Worm (Caenorhabditis elegans): ENCODE measurements around the gene Y41C4A.9.

Gene Y41C4A.9

DNA sequence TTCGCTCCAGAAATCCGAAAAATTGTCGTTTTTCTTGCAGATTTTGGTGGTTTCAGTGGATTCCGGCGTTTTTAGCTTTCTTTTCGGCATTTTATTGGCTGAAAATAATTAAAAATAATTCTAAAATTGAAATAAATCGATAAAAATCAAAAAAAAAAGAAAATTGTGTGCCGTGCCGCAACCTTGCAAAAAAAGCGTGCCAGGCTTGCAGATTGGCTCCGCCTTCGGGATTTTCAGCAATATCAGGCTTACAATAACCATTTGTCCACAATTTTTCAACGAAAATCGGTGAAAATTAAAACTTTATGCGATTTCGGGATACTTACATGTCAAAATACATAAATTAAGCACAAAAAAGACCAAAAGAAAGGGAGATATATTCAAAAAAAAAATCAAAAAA, at the start of gene Y41C4A.9:
Gene Y41C4A.9 (minus strand): TSS at position 98 of the 400 bp plus-strand sequence.
- TF ChIP-seq ztf-25 (GFP tag; IDR thresholded peaks at IDR 0.05) = no peak
- no peak for TF ChIP-seq hlh-26 (GFP tag; conservative IDR thresholded peaks at IDR 0.05)
- no peak for TF ChIP-seq C06A6.2 (GFP tag; conservative IDR thresholded peaks at IDR 0.05)
- no peak for TF ChIP-seq hlh-12 (tag; optimal IDR thresholded peaks at IDR 0.05)
- TF ChIP-seq ztf-3 (GFP tag; optimal IDR thresholded peaks at IDR 0.05) = no peak
- TF ChIP-seq F49E8.2 (tag; optimal IDR thresholded peaks at IDR 0.05; ENCODE audit: insufficient read depth) = peak; percentile 15
- TF ChIP-seq mxl-1 (tag; optimal IDR thresholded peaks at IDR 0.05) = no peak
- TF ChIP-seq B0336.3 (GFP tag; IDR thresholded peaks at IDR 0.05) = no peak
- no peak for TF ChIP-seq xnd-1 (tag; optimal IDR thresholded peaks at IDR 0.05)
- TF ChIP-seq ztf-26 (tag; optimal IDR thresholded peaks at IDR 0.05) = no peak
- TF ChIP-seq attf-5 (GFP tag; optimal IDR thresholded peaks at IDR 0.05) = no peak
- TF ChIP-seq lsy-27 (tag; optimal IDR thresholded peaks at IDR 0.05; ENCODE audit: borderline replicate concordance, insufficient read depth) = no peak
- no peak for TF ChIP-seq cebp-1 (GFP tag; IDR thresholded peaks at IDR 0.05)
- TF ChIP-seq cebp-1 (tag; optimal IDR thresholded peaks at IDR 0.05) = peak; percentile 44
- peak; percentile 40 for TF ChIP-seq snpc-1.3 (tag; optimal IDR thresholded peaks at IDR 0.05; ENCODE audit: insufficient read depth)
- no peak for TF ChIP-seq Y56A3A.18 (GFP tag; IDR thresholded peaks at IDR 0.05)
- no peak for TF ChIP-seq madf-8 (GFP tag; conservative IDR thresholded peaks at IDR 0.05)
- TF ChIP-seq nhr-90 (tag; optimal IDR thresholded peaks at IDR 0.05) = no peak
- TF ChIP-seq him-1 (tag; optimal IDR thresholded peaks at IDR 0.05) = peak; percentile 26
- no peak for TF ChIP-seq efl-1 (GFP tag; optimal IDR thresholded peaks at IDR 0.05)
- TF ChIP-seq sdz-38 (tag; optimal IDR thresholded peaks at IDR 0.05) = no peak
- peak; percentile 22 for TF ChIP-seq tbp1 (GFP tag; optimal IDR thresholded peaks at IDR 0.05)
- TF ChIP-seq ztf-28 (GFP tag; IDR thresholded peaks at IDR 0.05) = 0 out of 2 replicates have a peak, but pooled peaks have one; percentile 19
- TF ChIP-seq lin-35 (GFP tag; optimal IDR thresholded peaks at IDR 0.05) = peak in 1 of 3 experiments; percentile 17
- TF ChIP-seq F22D6.2 (tag; optimal IDR thresholded peaks at IDR 0.05) = no peak
- TF ChIP-seq ztf-6 (GFP tag; IDR thresholded peaks at IDR 0.05) = no peak
- TF ChIP-seq snpc-3.4 (tag; optimal IDR thresholded peaks at IDR 0.05) = peak; percentile 79
- TF ChIP-seq D2030.7 (GFP tag; IDR thresholded peaks at IDR 0.05) = peak; percentile 42; the same call in 1 of the 2 replicates
- peak; percentile 69 for TF ChIP-seq mcd-1 (GFP tag; IDR thresholded peaks at IDR 0.05)
- peak; percentile 62 for TF ChIP-seq lin-54 (GFP tag; optimal IDR thresholded peaks at IDR 0.05)
- TF ChIP-seq K11D2.4 (GFP tag; IDR thresholded peaks at IDR 0.05) = no peak
- peak; percentile 42 for TF ChIP-seq snpc-1.1 (tag; optimal IDR thresholded peaks at IDR 0.05; ENCODE audit: insufficient read depth)
- 0 out of 2 replicates have a peak, but pooled peaks have one; percentile 18 for TF ChIP-seq rcor-1 (GFP tag; IDR thresholded peaks at IDR 0.05)
- peak in 1 of 2 experiments; percentile 1 for TF ChIP-seq rec-8 (tag; optimal IDR thresholded peaks at IDR 0.05)
- peak; percentile 27 for TF ChIP-seq snpc-4 (GFP tag; optimal IDR thresholded peaks at IDR 0.05)
- TF ChIP-seq snpc-4 (tag; optimal IDR thresholded peaks at IDR 0.05) = peak in 1 of 4 experiments; percentile 9
- peak; percentile 18 for TF ChIP-seq lsl-1 (GFP tag; optimal IDR thresholded peaks at IDR 0.05)
- TF ChIP-seq unc-130 (GFP tag; optimal IDR thresholded peaks at IDR 0.05) = no peak
- no peak for TF ChIP-seq ceh-40 (GFP tag; IDR thresholded peaks at IDR 0.05)
- 0 out of 2 replicates have a peak, but pooled peaks have one; percentile 54 for TF ChIP-seq Y53G8AR.9 (GFP tag; conservative IDR thresholded peaks at IDR 0.05)
- TF ChIP-seq dpff-1 (tag; optimal IDR thresholded peaks at IDR 0.05) = no peak
- TF ChIP-seq zim-3 (tag; optimal IDR thresholded peaks at IDR 0.05) = no peak
- no peak for TF ChIP-seq nfyb-1 (GFP tag; IDR thresholded peaks at IDR 0.05)
- peak; percentile 13; the same call in 1 of the 2 replicates for TF ChIP-seq hmg-1.2 (GFP tag; IDR thresholded peaks at IDR 0.05)
- no peak for TF ChIP-seq hsf-1 (GFP tag; IDR thresholded peaks at IDR 0.05)
- peak; percentile 58 for TF ChIP-seq madf-6 (GFP tag; IDR thresholded peaks at IDR 0.05)
- TF ChIP-seq F23B12.7 (tag; optimal IDR thresholded peaks at IDR 0.05; ENCODE audit: insufficient read depth) = peak; percentile 4

Data from whole organism, young adult.